Fruit fly (Drosophila melanogaster): ENCODE measurements around the gene Gug.

DNA sequence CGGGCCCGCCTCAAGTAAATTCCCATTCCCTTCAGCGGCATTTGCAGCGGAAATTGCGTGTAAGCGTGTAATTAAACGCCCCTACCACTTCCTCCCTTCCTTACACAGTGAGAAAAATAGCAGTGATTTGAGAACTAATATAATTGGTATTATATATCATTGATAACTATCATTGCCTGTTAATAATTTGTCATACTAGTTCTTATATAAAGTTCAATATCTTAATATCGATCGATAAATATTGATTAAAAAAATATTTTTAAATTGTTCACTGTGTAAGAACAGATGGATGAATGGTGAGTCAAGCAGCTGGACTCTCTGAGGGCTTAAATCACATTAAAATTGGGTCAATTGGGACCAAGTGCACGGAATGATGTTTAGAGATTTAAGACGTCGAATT, 4.7 kb upstream of the Gug start:
- TF ChIP-seq CG11902 (GFP tag; optimal IDR thresholded peaks at IDR 0.05) (peak; percentile 9), CG8119 (GFP tag; IDR thresholded peaks at IDR 0.05) (no peak), OdsH (GFP tag; optimal IDR thresholded peaks at IDR 0.05) (no peak), CG3919 (GFP tag; optimal IDR thresholded peaks at IDR 0.05) (peak; percentile 59), dsx (GFP tag; optimal IDR thresholded peaks at IDR 0.05; ENCODE audit: poor library complexity, severe bottlenecking) (peak; percentile 5), CG15336 (GFP tag; IDR thresholded peaks at IDR 0.05) (peak; percentile 39; the same call in 1 of the 2 replicates), Blimp-1 (GFP tag; optimal IDR thresholded peaks at IDR 0.05) (no peak)
